Worm (Caenorhabditis elegans) whole organism, L4/young adult: ENCODE results near the gene ogdh-2.

Experiments used
- W03F9.2 ChIP-seq: fragments of 150-350 bp; optimal IDR thresholded peaks from 2 replicates; lab custom pipeline; 2014; ENCODE audit warnings: missing biosample characterization, missing genetic modification characterization
- dao-5 ChIP-seq: sonication (generic microtip); optimal IDR thresholded peaks from 2 replicates; lab custom pipeline; 2016; ENCODE audit warnings: missing genotype, missing genetic modification characterization, moderate library complexity, missing compliant biosample characterization
- him-1 ChIP-seq: sonication (generic microtip); optimal IDR thresholded peaks from 2 replicates; lab custom pipeline; 2016; ENCODE audit warnings: missing genotype, missing genetic modification reagents, missing genetic modification characterization, missing compliant biosample characterization

- TF ChIP-seq W03F9.2 (tag; lab: Kevin White, UChicago) (no peak), him-1 (no peak), dao-5 (tag; lab: Kevin White, UChicago) (no peak)
Observed at ce11 chrV:12211090-12211489, 16.8 kb downstream of the ogdh-2 start.
